Worm (Caenorhabditis elegans): ENCODE measurements around the gene Y102E9.3.

The Y102E9.3 gene

DNA sequence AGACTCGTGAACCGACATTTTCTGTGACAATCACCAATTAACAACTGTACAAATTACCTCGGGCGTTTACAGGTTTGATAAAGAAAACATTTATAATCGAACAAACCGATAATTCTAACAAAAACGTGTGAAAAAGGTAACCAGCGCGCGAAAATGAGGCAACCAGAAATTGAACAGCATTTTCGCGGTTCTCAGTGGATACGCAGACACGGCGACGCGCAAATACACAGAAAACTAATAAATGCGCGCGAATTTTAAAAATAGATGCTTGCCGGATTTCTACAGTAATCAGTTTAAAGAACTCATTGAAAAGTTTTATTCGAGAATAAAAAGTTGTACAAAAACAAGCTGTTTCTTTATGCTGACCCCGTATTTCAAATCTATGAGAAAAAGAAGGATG lies 24.3 kb downstream of the Y102E9.3 start, which contains the start of gene isw-1 (continued):
- no peak for TF ChIP-seq ceh-79 (tag; optimal IDR thresholded peaks at IDR 0.05)
- no peak for TF ChIP-seq ztf-3 (GFP tag; optimal IDR thresholded peaks at IDR 0.05)
- no peak for TF ChIP-seq ets-4 (GFP tag; optimal IDR thresholded peaks at IDR 0.05)
- peak in 2 of 3 experiments; percentile 76 to 92 for TF ChIP-seq lin-35 (GFP tag; optimal IDR thresholded peaks at IDR 0.05)
- TF ChIP-seq hmg-1.2 (GFP tag; IDR thresholded peaks at IDR 0.05) = peak; percentile 58; the same call in 1 of the 2 replicates
- TF ChIP-seq attf-3 (GFP tag; conservative IDR thresholded peaks at IDR 0.05) = peak; percentile 80
- TF ChIP-seq unc-130 (GFP tag; optimal IDR thresholded peaks at IDR 0.05) = peak; percentile 63
- TF ChIP-seq F49E8.2 (tag; optimal IDR thresholded peaks at IDR 0.05; ENCODE audit: insufficient read depth) = peak; percentile 27
- TF ChIP-seq akir-1 (GFP tag; optimal IDR thresholded peaks at IDR 0.05) = no peak
- peak; percentile 60; the same call in 1 of the 2 replicates for TF ChIP-seq pbrm-1 (GFP tag; IDR thresholded peaks at IDR 0.05)
- no peak for TF ChIP-seq repo-1 (tag; optimal IDR thresholded peaks at IDR 0.05)
- TF ChIP-seq ceh-91 (GFP tag; IDR thresholded peaks at IDR 0.05) = peak; percentile 92
- TF ChIP-seq nhr-27 (tag; optimal IDR thresholded peaks at IDR 0.05) = no peak
- TF ChIP-seq pha-4 (tag; optimal IDR thresholded peaks at IDR 0.05) = no peak
- TF ChIP-seq B0035.1 (tag; optimal IDR thresholded peaks at IDR 0.05) = no peak
- no peak for TF ChIP-seq mxl-1 (tag; optimal IDR thresholded peaks at IDR 0.05)
- TF ChIP-seq zim-3 (tag; optimal IDR thresholded peaks at IDR 0.05) = no peak
- TF ChIP-seq B0019.2 (GFP tag; conservative IDR thresholded peaks at IDR 0.05) = peak; percentile 90
- TF ChIP-seq B0336.3 (GFP tag; IDR thresholded peaks at IDR 0.05) = no peak
- no peak for TF ChIP-seq hmg-20 (GFP tag; IDR thresholded peaks at IDR 0.05)
- TF ChIP-seq ccch-3 (GFP tag; optimal IDR thresholded peaks at IDR 0.05) = no peak
- TF ChIP-seq madf-6 (GFP tag; IDR thresholded peaks at IDR 0.05) = peak; percentile 97
- TF ChIP-seq cebp-2 (GFP tag; IDR thresholded peaks at IDR 0.05) = no peak
- peak; percentile 85 for TF ChIP-seq xnd-1 (tag; optimal IDR thresholded peaks at IDR 0.05)
- no peak for TF ChIP-seq F10E7.11 (tag; optimal IDR thresholded peaks at IDR 0.05)
- peak; percentile 24; the same call in 1 of the 2 replicates for TF ChIP-seq rcor-1 (GFP tag; IDR thresholded peaks at IDR 0.05)
- peak; percentile 78 for TF ChIP-seq ekl-4 (GFP tag; IDR thresholded peaks at IDR 0.05)
- peak; percentile 82 for TF ChIP-seq hsf-1 (GFP tag; IDR thresholded peaks at IDR 0.05)
- no peak for TF ChIP-seq ama-1 (optimal IDR thresholded peaks at IDR 0.05)
- no peak for TF ChIP-seq ama-1 (GFP tag; optimal IDR thresholded peaks at IDR 0.05)
- peak; percentile 93 for TF ChIP-seq lin-54 (GFP tag; optimal IDR thresholded peaks at IDR 0.05)
- TF ChIP-seq snpc-3.4 (tag; optimal IDR thresholded peaks at IDR 0.05) = peak; percentile 85
- TF ChIP-seq attf-6 (GFP tag; IDR thresholded peaks at IDR 0.05) = no peak
- TF ChIP-seq madf-10 (tag; optimal IDR thresholded peaks at IDR 0.05) = no peak
- peak; percentile 65; the same call in 1 of the 2 replicates for TF ChIP-seq mcd-1 (GFP tag; IDR thresholded peaks at IDR 0.05)
- TF ChIP-seq madf-8 (GFP tag; conservative IDR thresholded peaks at IDR 0.05) = peak; percentile 91
- peak; percentile 98 for TF ChIP-seq dpl-1 (GFP tag; optimal IDR thresholded peaks at IDR 0.05)
- no peak for TF ChIP-seq chd-7 (tag; optimal IDR thresholded peaks at IDR 0.05)
- no peak for TF ChIP-seq lin-40 (tag; optimal IDR thresholded peaks at IDR 0.05)
- no peak for TF ChIP-seq egrh-3 (GFP tag; IDR thresholded peaks at IDR 0.05)
- TF ChIP-seq lsl-1 (GFP tag; optimal IDR thresholded peaks at IDR 0.05) = peak; percentile 75
- TF ChIP-seq lag-1 (GFP tag; IDR thresholded peaks at IDR 0.05) = no peak
- peak; percentile 8 for TF ChIP-seq ztf-18 (tag; optimal IDR thresholded peaks at IDR 0.05)
- peak; percentile 75 for TF ChIP-seq F33H1.4 (GFP tag; IDR thresholded peaks at IDR 0.05)
- TF ChIP-seq nfyb-1 (GFP tag; IDR thresholded peaks at IDR 0.05) = no peak
- TF ChIP-seq somi-1 (GFP tag; optimal IDR thresholded peaks at IDR 0.05) = no peak
- peak; percentile 84 for TF ChIP-seq D2030.7 (GFP tag; IDR thresholded peaks at IDR 0.05)
- TF ChIP-seq C17E4.6 (GFP tag; IDR thresholded peaks at IDR 0.05) = 0 out of 2 replicates have a peak, but pooled peaks have one; percentile 18
